Worm (Caenorhabditis elegans): Measurements from ENCODE around the gene F07C3.9.

F07C3.9 gene

DNA sequence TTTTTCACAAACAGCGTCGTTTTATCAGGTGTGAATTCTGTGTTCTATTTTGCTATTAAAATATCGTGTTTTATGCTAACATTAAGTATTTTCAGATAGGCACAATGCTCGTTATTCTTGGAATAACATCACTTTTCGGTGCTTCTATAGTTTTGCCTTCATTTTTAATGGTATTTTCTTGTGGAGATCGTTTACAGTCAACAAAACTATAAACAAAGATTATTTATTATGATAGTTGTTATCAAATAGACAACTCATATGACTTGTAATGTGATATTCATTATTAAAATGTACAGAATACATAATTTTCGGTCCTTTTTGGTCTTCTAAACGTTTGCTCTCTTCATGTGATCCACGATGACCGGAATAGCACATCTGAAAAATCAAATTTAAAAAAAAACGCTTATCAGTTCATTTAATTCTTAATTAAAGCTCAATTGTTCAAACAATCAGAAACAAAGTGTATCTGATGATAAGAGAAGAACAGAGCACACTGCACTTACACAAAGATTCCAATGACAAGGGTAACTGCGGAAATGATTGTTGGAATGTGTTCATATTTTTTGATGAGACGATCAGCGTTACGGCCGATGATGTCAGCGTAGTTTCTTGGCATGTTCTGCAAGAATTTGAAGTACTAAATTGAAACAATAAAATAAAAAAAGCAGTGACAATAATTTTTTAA lies at the start of gene F07C3.9:
TSS of gene F07C3.9 (minus strand) at position 635 of the 685 bp plus-strand sequence.
- TF ChIP-seq ama-1 (optimal IDR thresholded peaks at IDR 0.05) (no peak), hmg-4 (GFP tag; optimal IDR thresholded peaks at IDR 0.05) (no peak), tbx-37 (GFP tag; conservative IDR thresholded peaks at IDR 0.05) (no peak), flt-1 (GFP tag; IDR thresholded peaks at IDR 0.05) (no peak), ceh-36 (tag; optimal IDR thresholded peaks at IDR 0.05) (no peak), F13C5.2 (tag; optimal IDR thresholded peaks at IDR 0.05) (no peak), hmbx-1 (tag; optimal IDR thresholded peaks at IDR 0.05) (no peak), hnd-1 (tag; optimal IDR thresholded peaks at IDR 0.05) (no peak), B0310.2 (tag; optimal IDR thresholded peaks at IDR 0.05) (no peak), ceh-13 (GFP tag; optimal IDR thresholded peaks at IDR 0.05) (no peak), ets-7 (tag; optimal IDR thresholded peaks at IDR 0.05) (no peak), sea-1 (GFP tag; conservative IDR thresholded peaks at IDR 0.05) (no peak)

DNA sequence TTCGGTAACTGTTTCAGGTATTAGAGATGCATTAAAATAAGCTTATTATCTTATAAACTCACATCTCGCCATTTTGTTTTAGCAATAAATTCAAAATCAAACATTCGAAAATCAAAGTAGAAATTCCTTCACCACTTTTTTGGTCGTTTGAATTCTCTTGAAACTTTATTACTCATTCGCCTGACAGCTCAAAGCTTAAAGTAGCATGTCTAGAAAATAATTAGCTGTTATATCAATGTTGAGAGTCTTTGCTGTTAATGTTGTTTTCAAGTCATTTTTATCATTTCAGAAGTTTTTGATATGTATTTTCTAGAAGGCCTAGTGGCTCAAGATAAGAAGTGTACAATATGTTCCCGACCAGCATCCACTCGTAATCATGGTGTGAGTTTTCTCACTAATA lies 48.6 kb upstream of the F07C3.9 start, which contains the start of gene nhr-39:
TSS of gene nhr-39 (plus strand) at position 301 of the 400 bp plus-strand sequence.
- TF ChIP-seq tra-4 (tag; optimal IDR thresholded peaks at IDR 0.05) (no peak), ama-1 (optimal IDR thresholded peaks at IDR 0.05) (no peak), hmg-4 (GFP tag; optimal IDR thresholded peaks at IDR 0.05) (no peak), B0310.2 (tag; optimal IDR thresholded peaks at IDR 0.05) (no peak), tbx-11 (GFP tag; IDR thresholded peaks at IDR 0.05) (no peak), ets-7 (tag; optimal IDR thresholded peaks at IDR 0.05) (no peak), pes-1 (GFP tag; IDR thresholded peaks at IDR 0.05) (no peak), hnd-1 (tag; optimal IDR thresholded peaks at IDR 0.05) (no peak), flt-1 (GFP tag; IDR thresholded peaks at IDR 0.05) (no peak), ceh-13 (GFP tag; optimal IDR thresholded peaks at IDR 0.05) (no peak), sea-1 (GFP tag; conservative IDR thresholded peaks at IDR 0.05) (no peak), ceh-36 (tag; optimal IDR thresholded peaks at IDR 0.05) (no peak), aly-1 (tag; optimal IDR thresholded peaks at IDR 0.05) (no peak), F13C5.2 (tag; optimal IDR thresholded peaks at IDR 0.05) (no peak)

DNA sequence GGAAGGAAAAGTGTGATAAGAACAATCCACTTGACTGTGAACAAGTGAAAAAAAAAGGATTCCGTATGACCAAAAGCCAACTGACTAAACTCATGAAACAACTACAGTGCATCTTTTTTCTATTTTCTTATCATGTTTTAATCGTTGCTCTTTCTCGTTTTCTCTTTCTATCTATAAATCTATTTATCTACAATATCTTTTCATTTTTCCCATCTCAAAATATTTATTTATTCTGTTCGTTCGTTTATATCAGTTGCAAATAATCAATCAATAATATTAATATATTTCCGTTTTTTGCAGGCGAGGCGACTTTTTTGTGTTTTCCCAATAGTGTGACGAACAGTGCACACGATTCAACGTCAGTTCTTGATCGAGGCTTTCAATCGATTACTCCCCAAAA lies 42.9 kb upstream of the F07C3.9 start, which contains the start of gene F44A2.5:
TSS of gene F44A2.5 (plus strand) at position 301 of the 400 bp plus-strand sequence.
- TF ChIP-seq F13C5.2 (tag; optimal IDR thresholded peaks at IDR 0.05) (no peak), ets-7 (tag; optimal IDR thresholded peaks at IDR 0.05) (no peak)

DNA sequence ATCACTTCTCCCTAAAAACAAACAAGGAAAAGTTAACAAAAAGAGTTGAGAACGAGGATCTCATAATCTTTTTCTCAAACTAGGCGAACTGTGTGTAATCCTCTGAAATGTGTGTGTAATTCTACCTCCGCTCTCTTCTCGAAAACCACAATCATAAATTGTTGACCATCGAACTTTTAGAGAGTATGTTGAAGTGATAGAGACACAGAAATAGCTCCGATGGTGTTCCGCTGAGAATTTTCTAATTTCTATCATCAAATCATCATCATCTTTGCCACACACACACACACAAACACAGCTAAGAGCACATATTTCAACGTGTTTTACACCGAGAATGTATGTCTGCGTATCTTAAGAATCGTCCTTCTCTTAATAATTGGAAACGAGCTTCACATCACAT lies 41.1 kb upstream of the F07C3.9 start:
- TF ChIP-seq tra-4 (tag; optimal IDR thresholded peaks at IDR 0.05) (no peak), ceh-36 (tag; optimal IDR thresholded peaks at IDR 0.05) (no peak), hmg-4 (GFP tag; optimal IDR thresholded peaks at IDR 0.05) (no peak), flt-1 (GFP tag; IDR thresholded peaks at IDR 0.05) (no peak), B0310.2 (tag; optimal IDR thresholded peaks at IDR 0.05) (no peak), F13C5.2 (tag; optimal IDR thresholded peaks at IDR 0.05) (no peak), hnd-1 (tag; optimal IDR thresholded peaks at IDR 0.05) (no peak), ama-1 (optimal IDR thresholded peaks at IDR 0.05) (no peak), ets-7 (tag; optimal IDR thresholded peaks at IDR 0.05) (no peak), sea-1 (GFP tag; conservative IDR thresholded peaks at IDR 0.05) (no peak), tbx-37 (GFP tag; conservative IDR thresholded peaks at IDR 0.05) (no peak), tbx-11 (GFP tag; IDR thresholded peaks at IDR 0.05) (no peak), aly-1 (tag; optimal IDR thresholded peaks at IDR 0.05) (no peak), pes-1 (GFP tag; IDR thresholded peaks at IDR 0.05) (no peak), hmbx-1 (tag; optimal IDR thresholded peaks at IDR 0.05) (no peak), scrt-1 (GFP tag; IDR thresholded peaks at IDR 0.05) (no peak), ceh-13 (GFP tag; optimal IDR thresholded peaks at IDR 0.05) (no peak)

DNA sequence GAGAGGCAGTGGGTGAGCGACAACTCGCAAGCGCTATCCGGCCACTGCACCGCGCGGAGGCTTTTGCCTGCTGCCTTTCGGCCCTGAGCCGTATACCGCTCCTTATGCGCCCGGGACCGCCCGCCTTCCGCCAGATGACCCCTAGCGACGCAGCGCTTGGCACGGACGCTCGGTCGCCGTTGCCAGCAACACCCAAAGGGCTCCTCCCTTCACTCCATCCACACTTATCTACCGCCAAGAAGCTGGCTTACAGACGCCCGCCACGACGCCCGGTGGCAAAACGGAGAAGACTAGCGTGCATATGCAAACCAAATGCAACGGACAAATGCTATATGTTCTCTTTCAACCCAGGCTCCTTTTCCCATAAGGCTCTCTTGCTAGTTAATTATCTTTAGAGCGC lies 38.9 kb upstream of the F07C3.9 start:
- TF ChIP-seq scrt-1 (GFP tag; IDR thresholded peaks at IDR 0.05): 0 out of 2 replicates have a peak, but pooled peaks have one; percentile 41
- TF ChIP-seq aly-1 (tag; optimal IDR thresholded peaks at IDR 0.05): no peak
- peak; percentile 47 for TF ChIP-seq hmg-4 (GFP tag; optimal IDR thresholded peaks at IDR 0.05)

DNA sequence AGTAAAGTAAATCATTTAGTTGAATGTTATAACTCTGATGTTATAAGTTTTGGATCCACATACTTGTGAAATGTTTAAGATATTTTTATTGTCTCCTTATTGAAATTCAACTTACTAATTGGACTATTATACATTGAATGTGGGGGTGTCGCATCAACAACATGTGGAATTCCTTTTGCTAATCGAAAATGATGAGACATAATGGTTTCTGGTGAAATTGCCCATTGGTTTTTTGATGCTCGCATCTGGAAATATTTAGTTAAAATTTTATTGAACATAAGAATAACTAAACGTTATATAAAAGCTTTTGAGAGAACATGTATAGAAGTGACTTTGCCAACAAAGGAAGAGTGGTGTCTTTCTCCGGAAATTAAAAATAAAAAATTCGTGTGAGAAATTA lies 37.5 kb upstream of the F07C3.9 start, which contains the start of gene ZK682.7:
TSS of gene ZK682.7 (minus strand) at position 247 of the 400 bp plus-strand sequence.
- TF ChIP-seq hnd-1 (tag; optimal IDR thresholded peaks at IDR 0.05) (no peak), pes-1 (GFP tag; IDR thresholded peaks at IDR 0.05) (no peak), hmg-4 (GFP tag; optimal IDR thresholded peaks at IDR 0.05) (no peak), tbx-11 (GFP tag; IDR thresholded peaks at IDR 0.05) (no peak), flt-1 (GFP tag; IDR thresholded peaks at IDR 0.05) (no peak), ceh-36 (tag; optimal IDR thresholded peaks at IDR 0.05) (no peak), ama-1 (optimal IDR thresholded peaks at IDR 0.05) (no peak), ets-7 (tag; optimal IDR thresholded peaks at IDR 0.05) (no peak), scrt-1 (GFP tag; IDR thresholded peaks at IDR 0.05) (no peak)

DNA sequence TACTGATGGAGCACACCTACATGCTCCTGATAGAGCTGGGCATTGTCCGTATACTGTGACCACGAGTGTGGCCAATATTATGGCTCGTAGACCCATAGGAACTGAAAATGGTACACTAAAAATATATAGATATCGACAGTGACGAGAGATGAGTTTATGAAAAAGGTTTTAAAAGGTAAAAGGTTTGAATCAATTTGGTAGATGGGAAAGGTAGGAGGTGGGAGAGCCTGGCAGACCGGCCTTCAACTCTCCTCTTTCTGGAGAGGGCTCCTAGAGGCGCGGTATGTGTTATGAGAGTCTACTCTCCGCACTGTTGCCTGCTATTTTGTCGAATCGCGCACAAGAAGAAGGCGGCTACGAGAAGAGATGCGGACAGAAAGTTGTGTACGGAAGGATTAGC lies 33.0 kb upstream of the F07C3.9 start, which contains the start of gene lron-2:
TSS of gene lron-2 (minus strand) at position 101 of the 400 bp plus-strand sequence.
- no peak for TF ChIP-seq ceh-13 (GFP tag; optimal IDR thresholded peaks at IDR 0.05)
- no peak for TF ChIP-seq scrt-1 (GFP tag; IDR thresholded peaks at IDR 0.05)
- no peak for TF ChIP-seq hnd-1 (tag; optimal IDR thresholded peaks at IDR 0.05)
- TF ChIP-seq ama-1 (optimal IDR thresholded peaks at IDR 0.05): no peak
- TF ChIP-seq sea-1 (GFP tag; conservative IDR thresholded peaks at IDR 0.05): no peak
- TF ChIP-seq ceh-36 (tag; optimal IDR thresholded peaks at IDR 0.05): no peak
- TF ChIP-seq tbx-11 (GFP tag; IDR thresholded peaks at IDR 0.05): no peak
- no peak for TF ChIP-seq F13C5.2 (tag; optimal IDR thresholded peaks at IDR 0.05)
- no peak for TF ChIP-seq flt-1 (GFP tag; IDR thresholded peaks at IDR 0.05)
- no peak for TF ChIP-seq pes-1 (GFP tag; IDR thresholded peaks at IDR 0.05)

DNA sequence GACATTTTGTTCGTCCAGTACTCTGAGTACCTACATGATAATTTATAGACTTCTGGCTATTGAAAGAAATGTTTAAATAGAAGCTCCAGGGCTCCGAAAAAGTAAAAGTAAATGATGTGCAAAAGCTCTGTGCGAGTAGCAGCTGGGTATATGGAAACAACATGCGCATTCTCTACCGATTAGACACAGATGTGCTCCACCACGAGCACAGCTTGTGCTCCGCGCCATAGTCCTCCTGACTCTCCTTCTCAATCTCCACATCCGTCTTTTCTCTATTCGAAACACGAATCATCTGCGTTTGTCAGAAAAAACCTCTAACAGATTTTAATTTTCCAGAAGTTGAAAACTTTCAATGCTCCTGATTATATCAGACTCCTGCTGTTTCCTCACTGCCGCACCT lies 29.0 kb upstream of the F07C3.9 start:
- TF ChIP-seq B0310.2 (tag; optimal IDR thresholded peaks at IDR 0.05) (no peak), ceh-13 (GFP tag; optimal IDR thresholded peaks at IDR 0.05) (no peak), aly-1 (tag; optimal IDR thresholded peaks at IDR 0.05) (no peak), tbx-11 (GFP tag; IDR thresholded peaks at IDR 0.05) (no peak), tbx-37 (GFP tag; conservative IDR thresholded peaks at IDR 0.05) (no peak), hnd-1 (tag; optimal IDR thresholded peaks at IDR 0.05) (no peak), sea-1 (GFP tag; conservative IDR thresholded peaks at IDR 0.05) (no peak), hmg-4 (GFP tag; optimal IDR thresholded peaks at IDR 0.05) (no peak), hmbx-1 (tag; optimal IDR thresholded peaks at IDR 0.05) (no peak), F13C5.2 (tag; optimal IDR thresholded peaks at IDR 0.05) (no peak), scrt-1 (GFP tag; IDR thresholded peaks at IDR 0.05) (no peak), ets-7 (tag; optimal IDR thresholded peaks at IDR 0.05) (no peak), tra-4 (tag; optimal IDR thresholded peaks at IDR 0.05) (no peak), ceh-36 (tag; optimal IDR thresholded peaks at IDR 0.05) (no peak), pes-1 (GFP tag; IDR thresholded peaks at IDR 0.05) (no peak)
